Fruit fly (Drosophila melanogaster): Measurements from ENCODE around the gene trol.

- TF ChIP-seq cg (GFP tag; optimal IDR thresholded peaks at IDR 0.05), result no peak
- TF ChIP-seq knrl (GFP tag; IDR thresholded peaks at IDR 0.05; ENCODE audit: partially characterized antibody), result no peak
- TF ChIP-seq tio (GFP tag; optimal IDR thresholded peaks at IDR 0.05), result no peak
- no peak for TF ChIP-seq CG6765 (GFP tag; optimal IDR thresholded peaks at IDR 0.05)
- TF ChIP-seq dimm (GFP tag; IDR thresholded peaks at IDR 0.05), result no peak
- no peak for TF ChIP-seq Camta (GFP tag; optimal IDR thresholded peaks at IDR 0.05)
- TF ChIP-seq Dref (GFP tag; IDR thresholded peaks at IDR 0.05), result no peak
- no peak for TF ChIP-seq twi (tag; optimal IDR thresholded peaks at IDR 0.05)
- TF ChIP-seq slbo (GFP tag; IDR thresholded peaks at IDR 0.05), result no peak
- TF ChIP-seq p53 (GFP tag; optimal IDR thresholded peaks at IDR 0.05), result no peak
- no peak for TF ChIP-seq PHDP (tag; optimal IDR thresholded peaks at IDR 0.05)
- no peak for TF ChIP-seq kay (GFP tag; optimal IDR thresholded peaks at IDR 0.05)
- TF ChIP-seq bsh (GFP tag; optimal IDR thresholded peaks at IDR 0.05), result no peak
- TF ChIP-seq CG1529 (GFP tag; optimal IDR thresholded peaks at IDR 0.05), result no peak
Observed at dm6 chrX:2517525-2518294, 27.5 kb downstream of the trol start.
